Fruit fly (Drosophila melanogaster) whole organism, embryonic: ENCODE results near the gene CG7275.
A peak's percentile ranks its signal among the peaks of the same experiment; 100 is the strongest.

Experiments used
- Atf-2 ChIP-seq: fragments of 200-800 bp; sonication (Bioruptor generic); optimal IDR thresholded peaks from 2 replicates; lab custom pipeline; 2016; ENCODE audit warnings: missing biosample characterization, missing genetic modification characterization
- CG10321 ChIP-seq: fragments of 200-800 bp; sonication (Bioruptor generic); IDR thresholded peaks from 2 replicates; pipeline ENCODE4 v1.3.6; 2022; ENCODE audit warnings: missing biosample characterization, missing genetic modification characterization
- CG10543 ChIP-seq: fragments of 200-800 bp; sonication (Bioruptor generic); optimal IDR thresholded peaks from 3 replicates; lab custom pipeline; 2017; ENCODE audit warnings: missing biosample characterization, mild to moderate bottlenecking, missing genetic modification characterization, moderate library complexity
- CG10654 ChIP-seq: fragments of 200-800 bp; sonication (Bioruptor generic); optimal IDR thresholded peaks from 2 replicates; lab custom pipeline; 2016; ENCODE audit warnings: missing biosample characterization, missing genetic modification characterization
- CG10979 ChIP-seq: fragments of 200-800 bp; sonication (Bioruptor generic); optimal IDR thresholded peaks from 2 replicates; lab custom pipeline; 2018; ENCODE audit warnings: missing biosample characterization, mild to moderate bottlenecking, missing genetic modification characterization, moderate library complexity
- CG11696 ChIP-seq: fragments of 200-800 bp; sonication (Bioruptor generic); IDR thresholded peaks from 2 replicates; pipeline ENCODE4 v1.3.6; 2022; ENCODE audit warnings: missing biosample characterization, missing genetic modification characterization
- CG12769 ChIP-seq: fragments of 200-800 bp; sonication (Bioruptor generic); optimal IDR thresholded peaks from 2 replicates; lab custom pipeline; 2019; ENCODE audit warnings: missing biosample characterization, mild to moderate bottlenecking, missing genetic modification characterization, moderate library complexity
- CG13894 ChIP-seq: fragments of 200-800 bp; sonication (Bioruptor generic); optimal IDR thresholded peaks from 3 replicates; lab custom pipeline; 2018; ENCODE audit warnings: missing biosample characterization, mild to moderate bottlenecking, missing genetic modification characterization, moderate library complexity
- CG14050 ChIP-seq: fragments of 200-800 bp; sonication (Bioruptor generic); IDR thresholded peaks from 3 replicates; pipeline ENCODE4 v1.3.6; 2022; ENCODE audit warnings: missing biosample characterization, missing genetic modification characterization
- CG16863 ChIP-seq: fragments of 200-800 bp; sonication (Bioruptor generic); optimal IDR thresholded peaks from 3 replicates; lab custom pipeline; 2016; ENCODE audit warnings: missing biosample characterization, missing genetic modification characterization
- CG17912 ChIP-seq: fragments of 200-800 bp; sonication (Bioruptor generic); optimal IDR thresholded peaks from 2 replicates; lab custom pipeline; 2018; ENCODE audit warnings: missing biosample characterization, mild to moderate bottlenecking, missing genetic modification characterization
- CG1832 ChIP-seq: fragments of 200-800 bp; sonication (Bioruptor generic); optimal IDR thresholded peaks from 2 replicates; lab custom pipeline; 2017; ENCODE audit warnings: missing biosample characterization, mild to moderate bottlenecking, missing genetic modification characterization, inconsistent platforms
- CG2678 ChIP-seq: fragments of 200-800 bp; sonication (Bioruptor generic); optimal IDR thresholded peaks from 3 replicates; lab custom pipeline; 2019; ENCODE audit warnings: missing biosample characterization, mild to moderate bottlenecking, missing genetic modification characterization, moderate library complexity
- CG34422 ChIP-seq: fragments of 200-800 bp; sonication (Bioruptor generic); IDR thresholded peaks from 3 replicates; pipeline ENCODE4 v1.3.6; 2022; ENCODE audit warnings: missing biosample characterization, missing genetic modification characterization
- CG3995 ChIP-seq: fragments of 200-800 bp; sonication (Bioruptor generic); optimal IDR thresholded peaks from 3 replicates; lab custom pipeline; 2016; ENCODE audit warnings: missing biosample characterization, missing genetic modification characterization
- CG4328 ChIP-seq: fragments of 200-800 bp; sonication (Bioruptor generic); optimal IDR thresholded peaks from 3 replicates; lab custom pipeline; 2017; ENCODE audit warnings: missing biosample characterization, missing genetic modification reagents, missing genetic modification characterization
- CG6175 ChIP-seq: fragments of 200-800 bp; sonication (Bioruptor generic); IDR thresholded peaks from 3 replicates; pipeline ENCODE4 v1.3.6; 2022; ENCODE audit warnings: missing biosample characterization, missing genetic modification characterization
- CG6654 ChIP-seq: fragments of 200-800 bp; sonication (Bioruptor generic); optimal IDR thresholded peaks from 2 replicates; lab custom pipeline; 2017; ENCODE audit warnings: missing biosample characterization, mild to moderate bottlenecking, missing genetic modification characterization
- CG6765 ChIP-seq: fragments of 200-800 bp; sonication (Bioruptor generic); optimal IDR thresholded peaks from 3 replicates; lab custom pipeline; 2017; ENCODE audit warnings: missing biosample characterization, mild to moderate bottlenecking, missing genetic modification characterization
- CG7357 ChIP-seq: fragments of 200-800 bp; sonication (Bioruptor generic); IDR thresholded peaks from 3 replicates; pipeline ENCODE4 v1.3.6; 2022; ENCODE audit warnings: missing biosample characterization, missing genetic modification characterization
- D19B ChIP-seq: fragments of 200-800 bp; sonication (Bioruptor generic); optimal IDR thresholded peaks from 2 replicates; lab custom pipeline; 2017; ENCODE audit warnings: missing biosample characterization, mild to moderate bottlenecking, missing genetic modification characterization
- Dip2 ChIP-seq: fragments of 200-800 bp; sonication (Bioruptor generic); IDR thresholded peaks from 2 replicates; pipeline ENCODE4 v1.3.6; 2022; ENCODE audit warnings: missing biosample characterization, missing genetic modification characterization
- Ets65A ChIP-seq: fragments of 200-800 bp; sonication (Bioruptor generic); peaks from one replicate; lab custom pipeline; 2016; ENCODE audit warnings: missing biosample characterization, missing genetic modification characterization
- Fer3 ChIP-seq: fragments of 200-800 bp; sonication (Bioruptor generic); optimal IDR thresholded peaks from 2 replicates; lab custom pipeline; 2018; ENCODE audit warnings: missing biosample characterization, mild to moderate bottlenecking, missing genetic modification characterization, moderate library complexity
- H15 ChIP-seq: fragments of 200-800 bp; sonication (Bioruptor generic); IDR thresholded peaks from 3 replicates; pipeline ENCODE4 v1.3.6; 2022; ENCODE audit warnings: missing biosample characterization, missing genetic modification characterization
- HmgZ ChIP-seq: fragments of 200-800 bp; sonication (Bioruptor generic); optimal IDR thresholded peaks from 2 replicates; lab custom pipeline; 2018; ENCODE audit warnings: missing biosample characterization, mild to moderate bottlenecking, missing genetic modification characterization
- Mrtf ChIP-seq: fragments of 200-800 bp; sonication (Bioruptor generic); IDR thresholded peaks from 3 replicates; pipeline ENCODE4 v1.3.6; 2022; ENCODE audit warnings: missing biosample characterization, missing genetic modification characterization
- NFAT ChIP-seq: fragments of 200-800 bp; sonication (Bioruptor generic); IDR thresholded peaks from 2 replicates; pipeline ENCODE4 v1.3.6; 2022; ENCODE audit warnings: missing biosample characterization, missing genetic modification characterization
- NfI ChIP-seq: fragments of 200-800 bp; sonication (Bioruptor generic); optimal IDR thresholded peaks from 3 replicates; lab custom pipeline; 2018; ENCODE audit warnings: missing biosample characterization, mild to moderate bottlenecking, missing genetic modification characterization, moderate library complexity
- Ssrp ChIP-seq: fragments of 200-800 bp; sonication (Bioruptor generic); optimal IDR thresholded peaks from 2 replicates; lab custom pipeline; 2018; ENCODE audit warnings: missing biosample characterization, mild to moderate bottlenecking, missing genetic modification characterization, moderate library complexity
- Xrp1 ChIP-seq: fragments of 200-800 bp; sonication (Bioruptor generic); IDR thresholded peaks from 2 replicates; pipeline ENCODE4 v1.3.6; 2022; ENCODE audit warnings: missing biosample characterization, missing genetic modification characterization
- ara ChIP-seq: fragments of 200-800 bp; sonication (Bioruptor generic); IDR thresholded peaks from 2 replicates; pipeline ENCODE4 v1.3.6; 2022; ENCODE audit warnings: missing biosample characterization, missing genetic modification characterization
- ato ChIP-seq: fragments of 200-800 bp; sonication (Bioruptor generic); IDR thresholded peaks from 2 replicates; pipeline ENCODE4 v1.3.6; 2022; ENCODE audit warnings: missing biosample characterization, missing genetic modification characterization; ENCODE audit not compliant: partially characterized antibody
- bowl ChIP-seq: fragments of 200-800 bp; sonication (Bioruptor generic); IDR thresholded peaks from 2 replicates; pipeline ENCODE4 v1.3.6; 2022; ENCODE audit warnings: missing biosample characterization, missing genetic modification characterization
- cato ChIP-seq: fragments of 200-800 bp; sonication (Bioruptor generic); optimal IDR thresholded peaks from 2 replicates; lab custom pipeline; 2016; ENCODE audit warnings: missing biosample characterization, missing genetic modification characterization, borderline replicate concordance
- emc ChIP-seq: fragments of 200-800 bp; sonication (Bioruptor generic); optimal IDR thresholded peaks from 2 replicates; lab custom pipeline; 2016; ENCODE audit warnings: missing biosample characterization, missing genetic modification characterization
- eve ChIP-seq, 2 experiments: fragments of >200 bp; optimal IDR thresholded peaks; 2 replicates each; lab custom pipeline; 2017; ENCODE audit warnings: missing biosample characterization in 2 of 2, missing genetic modification characterization in 2 of 2
- ewg ChIP-seq: fragments of 200-800 bp; sonication (Bioruptor generic); optimal IDR thresholded peaks from 3 replicates; lab custom pipeline; 2017; ENCODE audit warnings: mild to moderate bottlenecking, missing biosample characterization, missing genetic modification reagents, missing genetic modification characterization
- fd96Cb ChIP-seq: fragments of 200-800 bp; sonication (Bioruptor generic); optimal IDR thresholded peaks from 2 replicates; lab custom pipeline; 2018; ENCODE audit warnings: missing biosample characterization, mild to moderate bottlenecking, missing genetic modification characterization, moderate library complexity
- gem ChIP-seq: fragments of 200-800 bp; sonication (Bioruptor generic); optimal IDR thresholded peaks from 2 replicates; lab custom pipeline; 2019; ENCODE audit warnings: missing biosample characterization, mild to moderate bottlenecking, missing genetic modification characterization, moderate library complexity
- grau ChIP-seq: fragments of 200-800 bp; optimal IDR thresholded peaks from 3 replicates; lab custom pipeline; 2019; ENCODE audit warnings: missing biosample characterization, mild to moderate bottlenecking, missing genetic modification characterization, moderate library complexity
- hth ChIP-seq: fragments of >200 bp; optimal IDR thresholded peaks from 2 replicates; lab custom pipeline; 2017; ENCODE audit warnings: inconsistent platforms
- jigr1 ChIP-seq: fragments of 200-800 bp; sonication (Bioruptor generic); IDR thresholded peaks from 3 replicates; pipeline ENCODE4 v1.3.6; 2022; ENCODE audit warnings: missing biosample characterization, missing genetic modification characterization
- mld ChIP-seq: fragments of 200-800 bp; sonication (Bioruptor generic); IDR thresholded peaks from 3 replicates; pipeline ENCODE4 v1.3.6; 2022; ENCODE audit warnings: missing biosample characterization, missing genetic modification characterization; ENCODE audit not compliant: partially characterized antibody
- odd ChIP-seq: fragments of 200-800 bp; sonication (Bioruptor generic); optimal IDR thresholded peaks from 2 replicates; lab custom pipeline; 2017; ENCODE audit warnings: missing biosample characterization, mild to moderate bottlenecking, missing genetic modification characterization
- sima ChIP-seq: fragments of 200-800 bp; sonication (Bioruptor generic); optimal IDR thresholded peaks from 2 replicates; lab custom pipeline; 2016; ENCODE audit warnings: missing biosample characterization, missing genetic modification characterization
- stc ChIP-seq: fragments of 200-800 bp; sonication (Bioruptor generic); IDR thresholded peaks from 2 replicates; pipeline ENCODE4 v1.3.6; 2022; ENCODE audit warnings: missing biosample characterization, missing genetic modification characterization
- stwl ChIP-seq: fragments of 200-800 bp; sonication (Bioruptor generic); optimal IDR thresholded peaks from 3 replicates; lab custom pipeline; 2018; ENCODE audit warnings: missing biosample characterization, mild to moderate bottlenecking, missing genetic modification characterization, moderate library complexity
- sug ChIP-seq: fragments of 200-800 bp; optimal IDR thresholded peaks from 2 replicates; lab custom pipeline; 2019; ENCODE audit warnings: missing biosample characterization, mild to moderate bottlenecking, missing genetic modification characterization, moderate library complexity
- tio ChIP-seq: fragments of 200-800 bp; sonication (Bioruptor generic); optimal IDR thresholded peaks from 2 replicates; lab custom pipeline; 2017; ENCODE audit warnings: missing biosample characterization, missing genetic modification characterization, inconsistent platforms
- tna ChIP-seq: fragments of 200-800 bp; sonication (Bioruptor generic); IDR thresholded peaks from 2 replicates; pipeline ENCODE4 v1.3.6; 2022; ENCODE audit warnings: missing biosample characterization, missing genetic modification characterization; ENCODE audit not compliant: partially characterized antibody

Gene CG7275

dm6 chr3L:15508233-15508632, 9.5 kb downstream of the CG7275 start, which contains the start of gene CG7841 (continued):
- TF ChIP-seq jigr1 (no peak; the same call in 1 of the 3 replicates), CG3995 (GFP tag; lab: Kevin White, UChicago) (peak; percentile 80), eve (GFP tag; optimal IDR thresholded peaks at IDR 0.05; lab: Kevin White, UChicago) (no peak), stwl (tag; lab: Kevin White, UChicago) (peak; percentile 78), CG16863 (peak; percentile 96), gem (peak; percentile 99), Fer3 (peak; percentile 98), CG34422 (GFP tag; lab: Robert Waterston, UW) (peak; percentile 94), NfI (GFP tag; lab: Kevin White, UChicago) (peak; percentile 98), CG10979 (tag; lab: Kevin White, UChicago) (peak; percentile 99), CG13894 (peak; percentile 98), sima (peak; percentile 92), mld (GFP tag; lab: Robert Waterston, UW) (no peak), NFAT (GFP tag; lab: Robert Waterston, UW) (no peak; the same call in 1 of the 2 replicates), CG11696 (GFP tag; lab: Robert Waterston, UW) (peak; percentile 91), CG14050 (peak; percentile 96), CG6175 (no peak; the same call in 1 of the 3 replicates), cato (peak; percentile 93), emc (peak; percentile 90), Atf-2 (GFP tag; lab: Kevin White, UChicago) (peak; percentile 94), CG4328 (GFP tag; lab: Kevin White, UChicago) (peak; percentile 99), H15 (GFP tag; lab: Robert Waterston, UW) (no peak; the same call in 2 of the 3 replicates), CG12769 (tag; lab: Kevin White, UChicago) (peak; percentile 98), sug (peak; percentile 99), D19B (GFP tag; lab: Kevin White, UChicago) (peak; percentile 86), ato (GFP tag; lab: Robert Waterston, UW) (no peak), Xrp1 (GFP tag; lab: Robert Waterston, UW) (peak; percentile 98), odd (peak; percentile 99), Ssrp (tag; lab: Kevin White, UChicago) (peak; percentile 95), CG6654 (peak; percentile 88), Ets65A (GFP tag; lab: Kevin White, UChicago) (peak; percentile 98), stc (GFP tag; lab: Robert Waterston, UW) (peak; percentile 97), bowl (GFP tag; lab: Robert Waterston, UW) (peak; percentile 95), Dip2 (GFP tag; lab: Robert Waterston, UW) (no peak), CG7357 (GFP tag; lab: Robert Waterston, UW) (peak; percentile 83), tio (GFP tag; lab: Kevin White, UChicago) (peak; percentile 89), hth (lab: Kevin White, UChicago) (no peak), CG1832 (GFP tag; lab: Kevin White, UChicago) (no peak), ara (GFP tag; lab: Robert Waterston, UW) (peak; percentile 96), CG10321 (GFP tag; lab: Robert Waterston, UW) (peak; percentile 77), HmgZ (tag; lab: Kevin White, UChicago) (peak; percentile 99), CG6765 (GFP tag; lab: Kevin White, UChicago) (peak; percentile 98), CG10654 (GFP tag; lab: Kevin White, UChicago) (peak; percentile 96), CG10543 (GFP tag; lab: Kevin White, UChicago) (peak; percentile 99), ewg (GFP tag; lab: Kevin White, UChicago) (peak; percentile 92), Mrtf (GFP tag; lab: Robert Waterston, UW) (no peak; the same call in 2 of the 3 replicates), fd96Cb (peak; percentile 96), CG2678 (tag; lab: Kevin White, UChicago) (peak; percentile 99), grau (peak; percentile 98), tna (GFP tag; lab: Robert Waterston, UW) (no peak), CG17912 (GFP tag; lab: Kevin White, UChicago) (peak; percentile 97)
